Fruit fly (Drosophila melanogaster): ENCODE measurements around the gene Rpn2.

DNA sequence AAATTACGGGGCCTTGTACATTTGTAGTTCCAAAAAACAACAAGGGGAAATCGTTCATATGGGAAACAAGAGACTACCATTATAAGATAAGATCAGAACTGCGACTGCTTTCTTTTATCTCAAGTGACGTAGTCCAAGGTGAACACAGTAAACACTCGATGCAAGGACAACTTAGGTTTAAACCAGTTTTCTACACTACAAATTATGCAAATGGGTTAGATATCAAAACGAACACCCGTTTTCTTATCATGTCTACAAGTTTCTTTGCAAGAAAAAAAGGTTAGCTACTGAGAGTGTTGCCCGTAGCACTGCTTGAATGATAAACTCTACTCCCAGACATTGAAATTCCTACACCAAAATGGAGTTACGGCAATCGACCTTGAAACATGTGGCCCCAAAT is 29.2 kb upstream of the Rpn2 start:
- TF ChIP-seq CG9139 (GFP tag; optimal IDR thresholded peaks at IDR 0.05) (no peak), spab (GFP tag; optimal IDR thresholded peaks at IDR 0.05) (no peak), eg (GFP tag; IDR thresholded peaks at IDR 0.05) (peak; percentile 80), CG3919 (GFP tag; optimal IDR thresholded peaks at IDR 0.05) (peak; percentile 80), ss (GFP tag; optimal IDR thresholded peaks at IDR 0.05) (peak in 1 of 2 experiments; percentile 58)
